Fruit fly (Drosophila melanogaster): ENCODE results near the gene CG4287.

Gene CG4287

DNA sequence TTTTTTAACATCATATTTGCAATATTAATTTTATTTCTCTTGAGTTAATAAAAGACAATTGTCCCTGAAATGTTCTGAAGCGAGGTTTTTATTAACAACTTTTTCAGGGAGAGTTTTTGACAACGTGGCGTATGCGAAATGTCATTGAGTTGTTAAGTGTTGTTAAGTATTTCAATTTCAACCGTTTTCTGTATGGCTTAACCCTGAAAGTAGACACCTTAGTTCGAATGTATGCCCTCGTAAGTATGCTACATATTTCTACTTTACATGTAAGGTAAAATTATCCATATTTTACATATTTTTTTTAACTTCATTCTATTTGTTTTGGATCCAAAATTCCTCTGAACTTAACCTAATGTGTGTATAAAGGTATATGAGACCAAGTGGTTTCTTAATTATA lies 40.3 kb upstream of the CG4287 start (continued):
- TF ChIP-seq Hmr (GFP tag; optimal IDR thresholded peaks at IDR 0.05) (peak; percentile 10), CG33213 (GFP tag; optimal IDR thresholded peaks at IDR 0.05) (peak; percentile 36), ftz-f1 (GFP tag; optimal IDR thresholded peaks at IDR 0.05) (peak; percentile 32)

DNA sequence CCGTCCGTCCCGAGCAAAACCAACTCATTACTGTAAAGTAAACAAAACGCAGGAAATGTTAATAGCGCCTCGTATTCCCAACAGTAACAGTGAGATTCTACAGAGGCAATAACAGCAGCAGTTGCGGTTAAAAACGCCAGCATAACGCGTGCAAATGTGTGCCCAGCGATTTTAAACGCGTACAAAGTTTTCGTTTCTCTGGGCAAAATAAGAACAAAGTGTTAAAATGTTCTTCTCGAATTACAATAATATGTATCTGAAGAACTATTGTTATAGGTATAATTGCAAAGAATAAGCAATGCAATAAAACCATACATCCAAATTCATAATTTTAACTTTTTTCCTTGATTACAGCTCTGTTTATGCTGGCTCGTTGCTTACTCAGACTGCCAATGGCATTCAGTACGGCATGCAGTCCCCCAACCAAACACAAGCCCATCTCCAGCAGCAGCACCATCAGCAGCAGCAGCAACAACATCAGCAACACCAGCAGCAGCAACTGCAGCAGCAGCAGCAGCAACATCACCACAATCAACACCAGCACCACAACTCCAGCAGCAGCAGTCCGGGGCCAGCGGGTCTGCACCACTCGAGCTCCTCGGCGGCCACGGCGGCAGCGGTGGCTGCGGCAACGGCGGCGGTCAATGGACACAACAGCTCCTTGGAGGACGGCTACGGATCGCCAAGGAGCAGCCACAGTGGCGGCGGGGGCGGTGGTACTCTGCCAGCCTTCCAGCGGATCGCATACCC lies 35.5 kb upstream of the CG4287 start:
- TF ChIP-seq Dfd (GFP tag; optimal IDR thresholded peaks at IDR 0.05): peak in 1 of 2 experiments; percentile 58
- no peak for TF ChIP-seq zen (tag; optimal IDR thresholded peaks at IDR 0.05)
- no peak for TF ChIP-seq pb (GFP tag; optimal IDR thresholded peaks at IDR 0.05)
- TF ChIP-seq MESR4 (GFP tag; optimal IDR thresholded peaks at IDR 0.05): no peak
- no peak for TF ChIP-seq Sry-δ (GFP tag; optimal IDR thresholded peaks at IDR 0.05)
- no peak for TF ChIP-seq CG9727 (GFP tag; optimal IDR thresholded peaks at IDR 0.05)
- peak; percentile 23; the same call in 1 of the 2 replicates for TF ChIP-seq CG4360 (GFP tag; IDR thresholded peaks at IDR 0.05)
- no peak for TF ChIP-seq B-H1 (GFP tag; IDR thresholded peaks at IDR 0.05)
- TF ChIP-seq odd (GFP tag; optimal IDR thresholded peaks at IDR 0.05): no peak
- TF ChIP-seq vvl (GFP tag; IDR thresholded peaks at IDR 0.05): no peak
- 0 out of 2 replicates have a peak, but pooled peaks have one; percentile 23 for TF ChIP-seq Dref (GFP tag; IDR thresholded peaks at IDR 0.05)
- TF ChIP-seq vfl (GFP tag; optimal IDR thresholded peaks at IDR 0.05): no peak
- TF ChIP-seq Dbx (GFP tag; IDR thresholded peaks at IDR 0.05): no peak
- TF ChIP-seq bsh (GFP tag; optimal IDR thresholded peaks at IDR 0.05): no peak
- peak; percentile 59 for TF ChIP-seq Med (GFP tag)
- TF ChIP-seq CG10543 (GFP tag; optimal IDR thresholded peaks at IDR 0.05): no peak
- TF ChIP-seq Asciz (GFP tag; optimal IDR thresholded peaks at IDR 0.05): no peak
- TF ChIP-seq br (optimal IDR thresholded peaks at IDR 0.05): no peak
- TF ChIP-seq CG8359 (GFP tag; optimal IDR thresholded peaks at IDR 0.05; ENCODE audit: borderline replicate concordance): peak; percentile 99
- no peak for TF ChIP-seq CG13123 (GFP tag; optimal IDR thresholded peaks at IDR 0.05)
- no peak for TF ChIP-seq CG10979 (tag; optimal IDR thresholded peaks at IDR 0.05)
- TF ChIP-seq Rx (GFP tag; IDR thresholded peaks at IDR 0.05): 0 out of 2 replicates have a peak, but pooled peaks have one; percentile 9
- no peak for TF ChIP-seq CTCF (GFP tag; optimal IDR thresholded peaks at IDR 0.05)
- no peak for TF ChIP-seq CG9876 (GFP tag; optimal IDR thresholded peaks at IDR 0.05)
- TF ChIP-seq chn (GFP tag; optimal IDR thresholded peaks at IDR 0.05): no peak

DNA sequence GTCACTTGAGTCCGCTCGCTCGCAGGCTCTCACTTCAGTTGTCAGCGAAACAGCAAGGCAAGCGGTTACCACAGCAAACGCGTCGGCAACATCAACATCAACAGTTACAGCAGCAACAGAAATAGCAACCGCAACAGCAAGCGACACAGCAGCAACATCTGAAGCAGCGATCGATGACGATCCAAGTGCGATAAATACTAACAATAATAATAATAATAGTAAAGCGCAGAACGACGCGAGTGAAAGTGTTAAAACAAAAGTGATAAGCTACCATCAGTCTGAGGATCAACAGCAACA lies 30.9 kb upstream of the CG4287 start:
- TF ChIP-seq ro (GFP tag; IDR thresholded peaks at IDR 0.05) (no peak), CG15479 (GFP tag; optimal IDR thresholded peaks at IDR 0.05) (peak; percentile 90), CG8359 (GFP tag; optimal IDR thresholded peaks at IDR 0.05; ENCODE audit: borderline replicate concordance) (peak; percentile 34), Jarid2 (GFP tag; optimal IDR thresholded peaks at IDR 0.05) (peak; percentile 49), CG12236 (GFP tag; optimal IDR thresholded peaks at IDR 0.05) (no peak), Ets65A (GFP tag) (peak; percentile 51), crol (GFP tag; IDR thresholded peaks at IDR 0.05) (0 out of 2 replicates have a peak, but pooled peaks have one; percentile 0), Med (GFP tag) (peak; percentile 15)

DNA sequence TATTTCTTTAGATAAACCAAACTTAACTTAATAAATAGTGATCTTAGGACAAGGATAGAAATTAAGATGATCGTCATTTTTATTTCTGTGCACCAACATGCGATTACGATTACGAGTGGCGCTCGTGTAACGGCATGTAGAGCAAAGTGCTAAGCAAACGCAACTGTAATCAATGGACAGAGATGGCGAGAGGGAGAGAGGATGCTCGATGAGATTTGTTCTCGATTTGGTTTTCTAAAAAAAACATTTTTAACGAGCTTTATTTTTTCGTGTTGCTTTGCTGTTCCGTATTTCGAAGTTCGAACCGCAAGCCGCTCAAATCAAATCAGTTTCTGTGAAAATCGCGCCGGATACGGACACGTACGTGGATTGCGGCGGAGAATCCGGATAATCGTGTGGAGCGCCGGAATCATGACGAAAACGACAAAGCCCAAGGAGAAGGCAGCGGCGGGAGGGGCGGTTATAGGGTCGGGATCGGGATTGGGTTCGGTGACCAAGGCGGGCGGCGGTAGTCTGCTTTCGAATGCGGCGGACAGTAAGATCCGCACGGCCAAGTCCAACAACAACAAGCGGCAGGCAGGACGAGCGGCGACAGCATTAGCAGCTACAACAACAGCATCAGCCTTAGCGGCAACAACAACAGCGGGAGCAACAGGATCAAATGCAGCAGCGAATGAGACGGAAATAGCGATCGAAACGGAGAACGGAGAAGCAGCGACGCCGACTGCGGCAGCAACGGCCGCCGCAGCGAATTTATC lies 30.3 kb upstream of the CG4287 start:
- TF ChIP-seq Med (GFP tag) (peak; percentile 62), Rfx (GFP tag; IDR thresholded peaks at IDR 0.05) (0 out of 2 replicates have a peak, but pooled peaks have one; percentile 9), CG6765 (GFP tag; optimal IDR thresholded peaks at IDR 0.05) (no peak), Ets65A (GFP tag) (peak; percentile 24), CG16813 (GFP tag; IDR thresholded peaks at IDR 0.05; ENCODE audit: partially characterized antibody) (0 out of 3 replicates have a peak, but pooled peaks have one; percentile 20), gfzf (GFP tag; optimal IDR thresholded peaks at IDR 0.05) (no peak), Adf1 (GFP tag; IDR thresholded peaks at IDR 0.05) (peak; percentile 61; the same call in 1 of the 2 replicates), mam (GFP tag; optimal IDR thresholded peaks at IDR 0.05) (no peak), otp (GFP tag; IDR thresholded peaks at IDR 0.05) (no peak), zen (tag; optimal IDR thresholded peaks at IDR 0.05) (peak; percentile 65), fru (optimal IDR thresholded peaks at IDR 0.05) (no peak), CG1832 (GFP tag; optimal IDR thresholded peaks at IDR 0.05) (peak; percentile 30), hb (GFP tag; IDR thresholded peaks at IDR 0.05; ENCODE audit: partially characterized antibody) (0 out of 3 replicates have a peak, but pooled peaks have one; percentile 48), Neu2 (GFP tag; optimal IDR thresholded peaks at IDR 0.05; ENCODE audit: borderline replicate concordance) (no peak), nmo (GFP tag; optimal IDR thresholded peaks at IDR 0.05) (no peak)
